Worm (Caenorhabditis elegans) whole organism, mixed stage, embryonic: ENCODE measurements around the gene F58H1.7.

Source experiments
- M03D4.4 ChIP-seq: sonication (generic microtip); optimal IDR thresholded peaks from 2 replicates; lab custom pipeline; 2017; ENCODE audit warnings: mild to moderate bottlenecking, missing genetic modification characterization, missing compliant biosample characterization
- bed-3 ChIP-seq: fragments of 200-800 bp; sonication (Bioruptor generic); optimal IDR thresholded peaks from 3 replicates; lab custom pipeline; 2018; ENCODE audit warnings: mild to moderate bottlenecking, missing genetic modification characterization, moderate library complexity, missing compliant biosample characterization
- blmp-1 ChIP-seq: fragments of 150-350 bp; optimal IDR thresholded peaks from 2 replicates; lab custom pipeline; 2014; ENCODE audit warnings: missing biosample characterization, missing genetic modification characterization
- ceh-39 ChIP-seq: fragments of 150-350 bp; optimal IDR thresholded peaks from 2 replicates; lab custom pipeline; 2014; ENCODE audit warnings: missing biosample characterization, missing genetic modification characterization
- ceh-43 ChIP-seq: fragments of 200-800 bp; sonication (Bioruptor generic); optimal IDR thresholded peaks from 2 replicates; lab custom pipeline; 2018; ENCODE audit warnings: mild to moderate bottlenecking, missing genetic modification characterization, moderate library complexity, missing compliant biosample characterization
- ceh-83 ChIP-seq: fragments of 200-800 bp; sonication (Bioruptor generic); optimal IDR thresholded peaks from 2 replicates; lab custom pipeline; 2018; ENCODE audit warnings: mild to moderate bottlenecking, missing genetic modification characterization, missing compliant biosample characterization
- ces-1 ChIP-seq: fragments of 150-350 bp; optimal IDR thresholded peaks from 2 replicates; lab custom pipeline; 2014; ENCODE audit warnings: missing biosample characterization, missing genetic modification reagents, missing genetic modification characterization
- cnd-1 ChIP-seq: fragments of 200-800 bp; sonication (Bioruptor generic); optimal IDR thresholded peaks from 2 replicates; lab custom pipeline; 2018; ENCODE audit warnings: mild to moderate bottlenecking, missing genetic modification characterization, missing compliant biosample characterization
- drap-1 ChIP-seq: fragments of 200-800 bp; sonication (Bioruptor generic); optimal IDR thresholded peaks from 3 replicates; lab custom pipeline; 2018; ENCODE audit warnings: mild to moderate bottlenecking, missing genetic modification characterization, missing compliant biosample characterization
- elt-1 ChIP-seq: sonication (generic microtip); optimal IDR thresholded peaks from 2 replicates; lab custom pipeline; 2017; ENCODE audit warnings: missing genetic modification characterization, mild to moderate bottlenecking, missing compliant biosample characterization, antibody characterized with exemption, moderate library complexity, borderline replicate concordance; ENCODE audit not compliant: insufficient read depth
- elt-3 ChIP-seq: fragments of 150-350 bp; optimal IDR thresholded peaks from 2 replicates; lab custom pipeline; 2014; ENCODE audit warnings: missing biosample characterization, missing genetic modification characterization
- flh-1 ChIP-seq: fragments of 200-800 bp; sonication (Bioruptor generic); optimal IDR thresholded peaks from 2 replicates; lab custom pipeline; 2018; ENCODE audit warnings: mild to moderate bottlenecking, missing genetic modification characterization, moderate library complexity, missing compliant biosample characterization
- ham-2 ChIP-seq: fragments of 200-800 bp; sonication (Bioruptor generic); optimal IDR thresholded peaks from 2 replicates; lab custom pipeline; 2018; ENCODE audit warnings: mild to moderate bottlenecking, missing genetic modification characterization, missing compliant biosample characterization
- hlh-1 ChIP-seq: fragments of 150-350 bp; optimal IDR thresholded peaks from 2 replicates; lab custom pipeline; 2014; ENCODE audit warnings: missing biosample characterization, missing genetic modification reagents, missing genetic modification characterization
- lin-13 ChIP-seq: fragments of 150-350 bp; optimal IDR thresholded peaks from 2 replicates; lab custom pipeline; 2014; ENCODE audit warnings: missing biosample characterization, missing genetic modification characterization
- lin-32 ChIP-seq: fragments of 200-800 bp; sonication (Bioruptor generic); optimal IDR thresholded peaks from 2 replicates; lab custom pipeline; 2018; ENCODE audit warnings: mild to moderate bottlenecking, missing genetic modification characterization, missing compliant biosample characterization
- lsy-2 ChIP-seq: fragments of 150-350 bp; optimal IDR thresholded peaks from 2 replicates; lab custom pipeline; 2014; ENCODE audit warnings: missing biosample characterization, missing genetic modification characterization
- mab-5 ChIP-seq: fragments of 150-350 bp; optimal IDR thresholded peaks from 2 replicates; lab custom pipeline; 2014; ENCODE audit warnings: missing biosample characterization, missing genetic modification characterization
- mep-1 ChIP-seq: fragments of 150-350 bp; optimal IDR thresholded peaks from 2 replicates; lab custom pipeline; 2017; ENCODE audit warnings: missing biosample characterization, missing genetic modification reagents, missing genetic modification characterization, inconsistent platforms
- mls-2 ChIP-seq: sonication (generic microtip); optimal IDR thresholded peaks from 2 replicates; lab custom pipeline; 2016; ENCODE audit warnings: mild to moderate bottlenecking, missing genetic modification characterization, moderate library complexity, missing compliant biosample characterization
- nhr-12 ChIP-seq: fragments of 150-350 bp; optimal IDR thresholded peaks from 2 replicates; lab custom pipeline; 2014; ENCODE audit warnings: missing biosample characterization, missing genetic modification characterization
- nhr-2 ChIP-seq: fragments of 150-350 bp; optimal IDR thresholded peaks from 2 replicates; lab custom pipeline; 2014; ENCODE audit warnings: missing biosample characterization, missing genetic modification characterization
- nhr-237 ChIP-seq: fragments of 150-350 bp; optimal IDR thresholded peaks from 2 replicates; lab custom pipeline; 2014; ENCODE audit warnings: missing biosample characterization, missing genetic modification characterization
- nhr-28 ChIP-seq: fragments of 150-350 bp; optimal IDR thresholded peaks from 2 replicates; lab custom pipeline; 2014; ENCODE audit warnings: missing biosample characterization, missing genetic modification characterization
- nhr-76 ChIP-seq: sonication (generic microtip); optimal IDR thresholded peaks from 2 replicates; lab custom pipeline; 2017; ENCODE audit warnings: missing biosample characterization, missing genetic modification characterization
- pha-4 ChIP-seq: fragments of 150-350 bp; optimal IDR thresholded peaks from 2 replicates; lab custom pipeline; 2018; ENCODE audit warnings: missing biosample characterization, missing genetic modification reagents, missing genetic modification characterization
- sem-2 ChIP-seq: fragments of 200-800 bp; sonication (Bioruptor generic); optimal IDR thresholded peaks from 2 replicates; lab custom pipeline; 2018; ENCODE audit warnings: mild to moderate bottlenecking, missing genetic modification characterization, missing compliant biosample characterization
- snpc-4 ChIP-seq: fragments of 150-350 bp; optimal IDR thresholded peaks from 2 replicates; lab custom pipeline; 2014; ENCODE audit warnings: missing biosample characterization, missing genetic modification characterization
- sptf-1 ChIP-seq: sonication (generic microtip); optimal IDR thresholded peaks from 2 replicates; lab custom pipeline; 2017; ENCODE audit warnings: mild to moderate bottlenecking, missing genetic modification characterization, moderate library complexity, missing compliant biosample characterization
- tbx-8 ChIP-seq: fragments of 200-800 bp; sonication (Bioruptor generic); optimal IDR thresholded peaks from 2 replicates; lab custom pipeline; 2018; ENCODE audit warnings: mild to moderate bottlenecking, missing genetic modification characterization, moderate library complexity, missing compliant biosample characterization
- unc-120 ChIP-seq: sonication (generic microtip); optimal IDR thresholded peaks from 2 replicates; lab custom pipeline; 2017; ENCODE audit warnings: missing genetic modification characterization, missing compliant biosample characterization; ENCODE audit not compliant: poor library complexity, severe bottlenecking
- unc-39 ChIP-seq: fragments of 150-350 bp; optimal IDR thresholded peaks from 2 replicates; lab custom pipeline; 2014; ENCODE audit warnings: missing biosample characterization, missing genetic modification characterization
- unc-62 ChIP-seq: fragments of 150-350 bp; optimal IDR thresholded peaks from 2 replicates; lab custom pipeline; 2014; ENCODE audit warnings: missing biosample characterization, missing genetic modification reagents, missing genetic modification characterization
- zip-8 ChIP-seq: fragments of 150-350 bp; optimal IDR thresholded peaks from 2 replicates; lab custom pipeline; 2014; ENCODE audit warnings: missing biosample characterization, missing genetic modification characterization
- ztf-11 ChIP-seq: fragments of 150-350 bp; optimal IDR thresholded peaks from 2 replicates; lab custom pipeline; 2014; ENCODE audit warnings: missing biosample characterization, missing genetic modification characterization

Gene F58H1.7

ce11 chrV:11979673-11980561, 15.3 kb upstream of the F58H1.7 start, which contains the start of gene snr-4:
snr-4 (minus strand) TSS chrV:11979723.
- TF ChIP-seq nhr-237 (tag; lab: Kevin White, UChicago) (peak; percentile 49), nhr-12 (tag; lab: Kevin White, UChicago) (peak; percentile 44), nhr-28 (tag; lab: Kevin White, UChicago) (no peak), elt-3 (no peak), mab-5 (tag; lab: Kevin White, UChicago) (no peak), cnd-1 (tag; lab: Kevin White, UChicago) (peak; percentile 57), drap-1 (GFP tag; lab: Kevin White, UChicago) (peak; percentile 82), unc-39 (tag; lab: Kevin White, UChicago) (no peak), sptf-1 (tag; lab: Kevin White, UChicago) (peak; percentile 72), hlh-1 (tag; lab: Kevin White, UChicago) (peak; percentile 35), unc-62 (GFP tag; lab: Kevin White, UChicago) (peak; percentile 25), nhr-2 (tag; lab: Kevin White, UChicago) (no peak), elt-1 (tag; lab: Kevin White, UChicago) (peak; percentile 31), ceh-39 (tag; lab: Kevin White, UChicago) (peak; percentile 92), unc-120 (tag; lab: Kevin White, UChicago) (peak; percentile 71), ceh-43 (GFP tag; lab: Kevin White, UChicago) (no peak), zip-8 (tag; lab: Kevin White, UChicago) (no peak), ztf-11 (tag; lab: Kevin White, UChicago) (peak; percentile 54), blmp-1 (tag; lab: Kevin White, UChicago) (no peak), mep-1 (tag; lab: Kevin White, UChicago) (peak; percentile 81), M03D4.4 (tag; lab: Kevin White, UChicago) (peak; percentile 53), ham-2 (GFP tag; lab: Kevin White, UChicago) (peak; percentile 76), lin-13 (tag; lab: Kevin White, UChicago) (peak; percentile 93), ceh-83 (peak; percentile 66), lsy-2 (tag; lab: Kevin White, UChicago) (peak; percentile 81), lin-32 (GFP tag; lab: Kevin White, UChicago) (no peak), ces-1 (GFP tag; lab: Kevin White, UChicago) (peak; percentile 65), pha-4 (tag; lab: Kevin White, UChicago) (peak; percentile 92), sem-2 (GFP tag; lab: Kevin White, UChicago) (peak; percentile 51), flh-1 (GFP tag; lab: Kevin White, UChicago) (no peak), mls-2 (tag; lab: Kevin White, UChicago) (peak; percentile 41), bed-3 (GFP tag; lab: Kevin White, UChicago) (no peak), nhr-76 (tag; lab: Kevin White, UChicago) (no peak), tbx-8 (peak; percentile 64), snpc-4 (no peak)

ce11 chrV:11978179-11978578, 13.6 kb upstream of the F58H1.7 start, which contains the start of gene mif-2:
mif-2 (minus strand) TSS chrV:11978459.
- no peak for TF ChIP-seq lsy-2 (tag; lab: Kevin White, UChicago)

- TF ChIP-seq unc-62 (GFP tag; lab: Kevin White, UChicago): no peak
- TF ChIP-seq mls-2 (tag; lab: Kevin White, UChicago): no peak
- no peak for TF ChIP-seq mep-1 (tag; lab: Kevin White, UChicago)
- no peak for TF ChIP-seq elt-1 (tag; lab: Kevin White, UChicago)
- TF ChIP-seq lsy-2 (tag; lab: Kevin White, UChicago): no peak
- TF ChIP-seq drap-1 (GFP tag; lab: Kevin White, UChicago): no peak
- TF ChIP-seq unc-39 (tag; lab: Kevin White, UChicago): no peak
- TF ChIP-seq tbx-8: no peak
- no peak for TF ChIP-seq nhr-2 (tag; lab: Kevin White, UChicago)
- no peak for TF ChIP-seq nhr-12 (tag; lab: Kevin White, UChicago)
- TF ChIP-seq ceh-43 (GFP tag; lab: Kevin White, UChicago): no peak
- no peak for TF ChIP-seq lin-32 (GFP tag; lab: Kevin White, UChicago)
- TF ChIP-seq elt-3: no peak
- TF ChIP-seq pha-4 (tag; lab: Kevin White, UChicago): no peak
- TF ChIP-seq lin-13 (tag; lab: Kevin White, UChicago): no peak
- TF ChIP-seq, all 35 proteins: peak for 0
Measured at ce11 chrV:11976734-11977133, 12.1 kb upstream of the F58H1.7 start.
